Worm (Caenorhabditis elegans): ENCODE measurements around the gene M03F8.5.

ce11 chrV:5895021-5895420 is 41.6 kb downstream of the M03F8.5 start, which contains the start of gene grd-9:
- TF ChIP-seq ceh-91 (GFP tag; IDR thresholded peaks at IDR 0.05) (no peak), rec-8 (tag; optimal IDR thresholded peaks at IDR 0.05) (no peak), zfh-2 (GFP tag; conservative IDR thresholded peaks at IDR 0.05) (no peak), him-1 (tag; optimal IDR thresholded peaks at IDR 0.05) (no peak), nhr-80 (tag; optimal IDR thresholded peaks at IDR 0.05) (no peak), F49E8.2 (tag; optimal IDR thresholded peaks at IDR 0.05; ENCODE audit: insufficient read depth) (no peak), hlh-12 (tag; optimal IDR thresholded peaks at IDR 0.05) (no peak), C06A6.2 (GFP tag; conservative IDR thresholded peaks at IDR 0.05) (no peak), nhr-90 (tag; optimal IDR thresholded peaks at IDR 0.05) (no peak), lin-40 (tag; optimal IDR thresholded peaks at IDR 0.05) (no peak), somi-1 (GFP tag; optimal IDR thresholded peaks at IDR 0.05) (no peak), F22D6.2 (tag; optimal IDR thresholded peaks at IDR 0.05) (no peak), unc-62 (GFP tag; optimal IDR thresholded peaks at IDR 0.05) (no peak), rcor-1 (GFP tag; IDR thresholded peaks at IDR 0.05) (no peak)

All from whole organism, young adult.